Worm (Caenorhabditis elegans) whole organism, L4 larva: ENCODE results near the gene npr-10.

Source experiments
- F37D6.2 ChIP-seq: sonication (generic microtip); optimal IDR thresholded peaks from 2 replicates; lab custom pipeline; 2016; ENCODE audit warnings: mild to moderate bottlenecking, missing genetic modification characterization, missing compliant biosample characterization
- ZK337.2 ChIP-seq: fragments of 200-800 bp; sonication (Bioruptor generic); IDR thresholded peaks from 2 replicates; pipeline ENCODE4 v1.3.6; 2022; ENCODE audit warnings: missing genetic modification reagents, missing genetic modification characterization, missing compliant biosample characterization
- ceh-32 ChIP-seq: sonication (generic microtip); optimal IDR thresholded peaks from 2 replicates; lab custom pipeline; 2016; ENCODE audit warnings: mild to moderate bottlenecking, missing genetic modification characterization, missing compliant biosample characterization; ENCODE audit not compliant: poor library complexity
- ceh-44 ChIP-seq: fragments of 200-800 bp; sonication (Bioruptor generic); IDR thresholded peaks from 2 replicates; pipeline ENCODE4 v1.3.6; 2022; ENCODE audit warnings: missing genetic modification reagents, missing genetic modification characterization, missing compliant biosample characterization
- dmd-6 ChIP-seq: fragments of 200-800 bp; sonication (Bioruptor generic); IDR thresholded peaks from 2 replicates; pipeline ENCODE4 v1.3.6; 2022; ENCODE audit warnings: missing genetic modification reagents, missing genetic modification characterization, missing compliant biosample characterization
- duxl-1 ChIP-seq: sonication (generic microtip); optimal IDR thresholded peaks from 2 replicates; lab custom pipeline; 2016; ENCODE audit warnings: mild to moderate bottlenecking, missing genetic modification characterization, moderate library complexity, missing compliant biosample characterization; ENCODE audit not compliant: poor library complexity
- dve-1 ChIP-seq: sonication (generic microtip); optimal IDR thresholded peaks from 2 replicates; lab custom pipeline; 2017; ENCODE audit warnings: antibody characterized with exemption, mild to moderate bottlenecking, missing genetic modification characterization, missing compliant biosample characterization; ENCODE audit not compliant: insufficient read depth
- egl-43 ChIP-seq: fragments of 200-800 bp; sonication (Bioruptor generic); IDR thresholded peaks from 2 replicates; pipeline ENCODE4 v1.3.6; 2022; ENCODE audit warnings: missing genetic modification reagents, missing genetic modification characterization, missing compliant biosample characterization
- gei-8 ChIP-seq: fragments of 200-800 bp; sonication (Bioruptor generic); optimal IDR thresholded peaks from 2 replicates; lab custom pipeline; 2018; ENCODE audit warnings: mild to moderate bottlenecking, missing genetic modification characterization, missing compliant biosample characterization
- hif-1 ChIP-seq, 2 experiments: sonication (generic microtip); optimal IDR thresholded peaks; 2 replicates each; lab custom pipeline; 2016 to 2017; ENCODE audit warnings: missing compliant biosample characterization in 2 of 2, missing genetic modification characterization in 2 of 2, missing genetic modification reagents in 2 of 2, missing genotype in 2 of 2, mild to moderate bottlenecking in 1 of 2
- hlh-11 ChIP-seq: fragments of 200-800 bp; sonication (Bioruptor generic); optimal IDR thresholded peaks from 2 replicates; lab custom pipeline; 2018; ENCODE audit warnings: mild to moderate bottlenecking, missing genetic modification characterization, missing compliant biosample characterization
- hmg-1.1 ChIP-seq: fragments of 200-800 bp; sonication (Bioruptor generic); IDR thresholded peaks from 2 replicates; pipeline ENCODE4 v1.3.6; 2022; ENCODE audit warnings: missing genetic modification reagents, missing genetic modification characterization, missing compliant biosample characterization
- jun-1 ChIP-seq: fragments of 150-350 bp; optimal IDR thresholded peaks from 2 replicates; lab custom pipeline; 2014; ENCODE audit warnings: missing biosample characterization, missing genetic modification reagents, missing genetic modification characterization
- lim-7 ChIP-seq: fragments of 200-800 bp; sonication (Bioruptor generic); IDR thresholded peaks from 2 replicates; pipeline ENCODE4 v1.3.6; 2022; ENCODE audit warnings: missing genetic modification characterization, missing compliant biosample characterization
- lin-1 ChIP-seq: fragments of 200-800 bp; sonication (Bioruptor generic); IDR thresholded peaks from 2 replicates; pipeline ENCODE4 v1.3.6; 2022; ENCODE audit warnings: missing genetic modification reagents, missing genetic modification characterization, missing compliant biosample characterization
- lin-29 ChIP-seq: fragments of 200-800 bp; sonication (Bioruptor generic); IDR thresholded peaks from 2 replicates; pipeline ENCODE4 v1.3.6; 2022; ENCODE audit warnings: missing genetic modification reagents, missing genetic modification characterization, missing compliant biosample characterization
- lsy-2 ChIP-seq, 2 experiments: fragments of 150-350 bp in 1 of 2; sonication (generic microtip) in 1 of 2; optimal IDR thresholded peaks; 2 replicates each; lab custom pipeline; 2014 to 2017; ENCODE audit warnings: missing biosample characterization in 2 of 2, missing genetic modification characterization in 2 of 2
- madf-9 ChIP-seq: fragments of 200-800 bp; sonication (Bioruptor generic); conservative IDR thresholded peaks from 2 replicates; pipeline ENCODE4 v1.3.6; 2022; ENCODE audit warnings: missing genetic modification reagents, missing genetic modification characterization, missing compliant biosample characterization
- mdl-1 ChIP-seq, 2 experiments: fragments of 150-350 bp in 1 of 2; sonication (generic microtip) in 1 of 2; optimal IDR thresholded peaks; 2 replicates each; lab custom pipeline; 2014 to 2017; ENCODE audit warnings: missing biosample characterization in 2 of 2, missing genetic modification characterization in 2 of 2
- mes-2 ChIP-seq: sonication (generic microtip); optimal IDR thresholded peaks from 2 replicates; lab custom pipeline; 2016; ENCODE audit warnings: missing genotype, mild to moderate bottlenecking, missing genetic modification characterization, missing compliant biosample characterization; ENCODE audit not compliant: poor library complexity, severe bottlenecking
- mxl-2 ChIP-seq: fragments of 200-800 bp; sonication (Bioruptor generic); conservative IDR thresholded peaks from 2 replicates; pipeline ENCODE4 v1.3.6; 2022; ENCODE audit warnings: missing genetic modification reagents, missing genetic modification characterization, missing compliant biosample characterization
- mxl-3 ChIP-seq: fragments of 200-800 bp; sonication (Bioruptor generic); optimal IDR thresholded peaks from 2 replicates; lab custom pipeline; 2018; ENCODE audit warnings: mild to moderate bottlenecking, missing genetic modification characterization, missing compliant biosample characterization
- nhr-102 ChIP-seq: sonication (generic microtip); optimal IDR thresholded peaks from 2 replicates; lab custom pipeline; 2016; ENCODE audit warnings: mild to moderate bottlenecking, missing genetic modification characterization, moderate library complexity, missing compliant biosample characterization
- nhr-11 ChIP-seq: fragments of 150-350 bp; optimal IDR thresholded peaks from 2 replicates; lab custom pipeline; 2014; ENCODE audit warnings: missing biosample characterization, missing genetic modification characterization
- nhr-111 ChIP-seq: fragments of 200-800 bp; sonication (Bioruptor generic); optimal IDR thresholded peaks from 2 replicates; lab custom pipeline; 2018; ENCODE audit warnings: mild to moderate bottlenecking, missing genetic modification characterization, missing compliant biosample characterization
- nhr-25 ChIP-seq: sonication (generic microtip); optimal IDR thresholded peaks from 2 replicates; lab custom pipeline; 2017; ENCODE audit warnings: missing genetic modification characterization, mild to moderate bottlenecking, missing compliant biosample characterization, antibody characterized with exemption, moderate library complexity, borderline replicate concordance; ENCODE audit not compliant: insufficient read depth
- nhr-42 ChIP-seq: fragments of 200-800 bp; sonication (Bioruptor generic); IDR thresholded peaks from 2 replicates; pipeline ENCODE4 v1.3.6; 2022; ENCODE audit warnings: missing genetic modification characterization, missing compliant biosample characterization
- nhr-6 ChIP-seq: fragments of 150-350 bp; optimal IDR thresholded peaks from 2 replicates; lab custom pipeline; 2014; ENCODE audit warnings: missing biosample characterization, missing genetic modification characterization
- nhr-77 ChIP-seq: fragments of 150-350 bp; optimal IDR thresholded peaks from 2 replicates; lab custom pipeline; 2014; ENCODE audit warnings: missing biosample characterization, missing genetic modification characterization
- pha-4 ChIP-seq, 2 experiments: fragments of 150-350 bp in 1 of 2; fragments of 200-800 bp in 1 of 2; sonication (Bioruptor generic) in 1 of 2; IDR thresholded peaks in 1 of 2; optimal IDR thresholded peaks in 1 of 2; 2 replicates each; pipeline versions ENCODE4 v1.3.6 to Lab custom; 2014 to 2022; ENCODE audit warnings: missing genetic modification characterization in 2 of 2, missing genetic modification reagents in 2 of 2, missing biosample characterization in 1 of 2, missing compliant biosample characterization in 1 of 2
- saeg-2 ChIP-seq: fragments of 200-800 bp; sonication (Bioruptor generic); IDR thresholded peaks from 2 replicates; pipeline ENCODE4 v1.3.6; 2022; ENCODE audit warnings: missing genetic modification reagents, missing genetic modification characterization, missing compliant biosample characterization
- sdz-12 ChIP-seq: fragments of 200-800 bp; sonication (Bioruptor generic); optimal IDR thresholded peaks from 2 replicates; lab custom pipeline; 2018; ENCODE audit warnings: mild to moderate bottlenecking, missing genetic modification characterization, missing compliant biosample characterization
- set-16 ChIP-seq: fragments of 200-800 bp; sonication (Bioruptor generic); IDR thresholded peaks from 2 replicates; pipeline ENCODE4 v1.3.6; 2022; ENCODE audit warnings: missing genetic modification reagents, missing genetic modification characterization, missing compliant biosample characterization
- spr-1 ChIP-seq: sonication (generic microtip); optimal IDR thresholded peaks from 2 replicates; lab custom pipeline; 2016; ENCODE audit warnings: mild to moderate bottlenecking, missing genetic modification characterization, missing compliant biosample characterization
- tag-97 ChIP-seq: fragments of 200-800 bp; sonication (Bioruptor generic); IDR thresholded peaks from 2 replicates; pipeline ENCODE4 v1.3.6; 2022; ENCODE audit warnings: missing genetic modification characterization, missing compliant biosample characterization
- tra-1 ChIP-seq: fragments of 200-800 bp; sonication (Bioruptor generic); IDR thresholded peaks from 2 replicates; pipeline ENCODE4 v1.3.6; 2022; ENCODE audit warnings: missing genetic modification reagents, missing genetic modification characterization, missing compliant biosample characterization
- unc-130 ChIP-seq: sonication (generic microtip); optimal IDR thresholded peaks from 2 replicates; lab custom pipeline; 2016; ENCODE audit warnings: missing genetic modification reagents, missing genetic modification characterization, missing compliant biosample characterization
- unc-39 ChIP-seq: sonication (generic microtip); optimal IDR thresholded peaks from 2 replicates; lab custom pipeline; 2017; ENCODE audit warnings: missing biosample characterization, missing genetic modification characterization
- zag-1 ChIP-seq: fragments of 150-350 bp; optimal IDR thresholded peaks from 2 replicates; lab custom pipeline; 2014; ENCODE audit warnings: missing biosample characterization, missing genetic modification characterization
- zfp-3 ChIP-seq: fragments of 200-800 bp; sonication (Bioruptor generic); conservative IDR thresholded peaks from 2 replicates; pipeline ENCODE4 v1.3.6; 2022; ENCODE audit warnings: missing genetic modification reagents, missing genetic modification characterization, missing compliant biosample characterization
- zip-11 ChIP-seq: fragments of 200-800 bp; sonication (Bioruptor generic); IDR thresholded peaks from 2 replicates; pipeline ENCODE4 v1.3.6; 2022; ENCODE audit warnings: missing genetic modification characterization, missing compliant biosample characterization
- ztf-11 ChIP-seq: fragments of 150-350 bp; optimal IDR thresholded peaks from 2 replicates; lab custom pipeline; 2014; ENCODE audit warnings: missing biosample characterization, missing genetic modification characterization

npr-10 gene

ce11 chrX:13055560-13055959 lies 23.1 kb upstream of the npr-10 start, which contains the start of gene K03A11.6:
K03A11.6 (plus strand) TSS chrX:13055860.
- TF ChIP-seq dve-1 (tag; lab: Kevin White, UChicago) (no peak), ztf-11 (tag; lab: Kevin White, UChicago) (no peak), mes-2 (no peak), nhr-11 (no peak), zip-11 (no peak), unc-39 (tag; lab: Kevin White, UChicago) (no peak), lim-7 (GFP tag; lab: Robert Waterston, UW) (no peak), hlh-11 (no peak), zag-1 (no peak), nhr-42 (GFP tag; lab: Robert Waterston, UW) (no peak), lsy-2 (tag; optimal IDR thresholded peaks at IDR 0.05; lab: Kevin White, UChicago) (no peak)
- TF ChIP-seq, all 104 proteins: peak for 0

- no peak for TF ChIP-seq jun-1 (tag; lab: Kevin White, UChicago)
- no peak for TF ChIP-seq hif-1 (tag; optimal IDR thresholded peaks at IDR 0.05; lab: Kevin White, UChicago)
- TF ChIP-seq ZK337.2 (GFP tag; lab: Robert Waterston, UW), result no peak
- no peak for TF ChIP-seq tag-97 (GFP tag; lab: Robert Waterston, UW)
- TF ChIP-seq hlh-11, result no peak
- TF ChIP-seq nhr-42 (GFP tag; lab: Robert Waterston, UW), result no peak
These were observed 18.9 kb upstream of the npr-10 start, which contains the start of gene K03A11.1 for ce11 chrX:13051405-13051804. K03A11.1 (plus strand) TSS chrX:13051705.

ce11 chrX:13048258-13048657 lies 15.7 kb upstream of the npr-10 start, which contains the start of gene C53C7.3:
C53C7.3 (plus strand) TSS chrX:13048558.
- no peak for TF ChIP-seq tra-1 (GFP tag; lab: Robert Waterston, UW)

DNA sequence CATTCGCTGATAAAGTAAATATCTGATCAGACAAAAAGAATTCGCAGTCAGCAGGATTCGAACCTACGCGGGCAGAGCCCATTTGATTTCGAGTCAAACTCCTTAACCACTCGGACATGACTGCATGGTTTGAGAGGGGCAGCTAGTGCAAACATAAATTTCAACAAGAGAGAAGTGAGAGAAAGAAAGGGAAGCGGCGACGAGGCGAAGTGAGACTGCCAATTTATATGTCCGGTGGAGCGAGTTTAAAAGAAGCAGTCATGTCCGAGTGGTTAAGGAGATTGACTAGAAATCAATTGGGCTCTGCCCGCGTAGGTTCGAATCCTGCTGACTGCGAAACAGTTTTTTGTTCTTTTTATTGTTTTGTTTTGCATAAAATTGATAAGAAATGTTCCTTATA lies 13.8 kb upstream of the npr-10 start:
- TF ChIP-seq egl-43 (GFP tag; lab: Robert Waterston, UW), result peak; percentile 99
- TF ChIP-seq mdl-1 (tag; optimal IDR thresholded peaks at IDR 0.05; lab: Kevin White, UChicago), result peak; percentile 66 to 75
- TF ChIP-seq nhr-6 (tag; lab: Kevin White, UChicago), result peak; percentile 70
- peak; percentile 55 to 63 for TF ChIP-seq hif-1 (tag; optimal IDR thresholded peaks at IDR 0.05; lab: Kevin White, UChicago)
- TF ChIP-seq saeg-2, result peak; percentile 87
- peak; percentile 99 for TF ChIP-seq hmg-1.1 (GFP tag; lab: Robert Waterston, UW)
- TF ChIP-seq lin-1 (GFP tag; lab: Robert Waterston, UW), result peak; percentile 94
- TF ChIP-seq lin-29 (GFP tag; lab: Robert Waterston, UW), result peak; percentile 75
- TF ChIP-seq ceh-32 (tag; lab: Kevin White, UChicago), result peak; percentile 35
- TF ChIP-seq nhr-111 (GFP tag; lab: Kevin White, UChicago), result peak; percentile 92
- TF ChIP-seq jun-1 (tag; lab: Kevin White, UChicago), result peak; percentile 85
- peak; percentile 85 for TF ChIP-seq F37D6.2 (tag; lab: Kevin White, UChicago)
- TF ChIP-seq pha-4 (GFP tag; IDR thresholded peaks at IDR 0.05; lab: Robert Waterston, UW), result peak; percentile 96; the same call in 1 of the 2 replicates
- TF ChIP-seq pha-4 (tag; optimal IDR thresholded peaks at IDR 0.05; lab: Kevin White, UChicago), result peak; percentile 11
- peak; percentile 95 for TF ChIP-seq gei-8
- peak; percentile 63; the same call in 1 of the 2 replicates for TF ChIP-seq set-16 (GFP tag; lab: Robert Waterston, UW)
- peak; percentile 52 for TF ChIP-seq unc-130 (GFP tag; lab: Kevin White, UChicago)
- TF ChIP-seq lsy-2 (tag; optimal IDR thresholded peaks at IDR 0.05; lab: Kevin White, UChicago), result peak in 1 of 2 experiments; percentile 45
- TF ChIP-seq mxl-3 (GFP tag; lab: Kevin White, UChicago), result peak; percentile 63
- peak; percentile 77 for TF ChIP-seq mxl-2 (GFP tag; lab: Robert Waterston, UW)
- TF ChIP-seq tag-97 (GFP tag; lab: Robert Waterston, UW), result 0 out of 2 replicates have a peak, but pooled peaks have one; percentile 50
- peak; percentile 88 for TF ChIP-seq duxl-1 (tag; lab: Kevin White, UChicago)
- TF ChIP-seq sdz-12 (GFP tag; lab: Kevin White, UChicago), result peak; percentile 95
- peak; percentile 87 for TF ChIP-seq dmd-6 (GFP tag; lab: Robert Waterston, UW)
- TF ChIP-seq nhr-77 (tag; lab: Kevin White, UChicago), result peak; percentile 66
- TF ChIP-seq ceh-44, result peak; percentile 96
- peak; percentile 45 for TF ChIP-seq nhr-25 (tag; lab: Kevin White, UChicago)
- TF ChIP-seq madf-9 (GFP tag; lab: Robert Waterston, UW), result peak; percentile 95
- TF ChIP-seq nhr-102 (tag; lab: Kevin White, UChicago), result peak; percentile 89
- peak; percentile 90 for TF ChIP-seq zip-11
- TF ChIP-seq spr-1 (tag; lab: Kevin White, UChicago), result peak; percentile 75
- peak; percentile 64; the same call in 1 of the 2 replicates for TF ChIP-seq zfp-3 (GFP tag; lab: Robert Waterston, UW)
